Fruit fly (Drosophila melanogaster) whole organism, prepupa: ENCODE measurements around the gene dao.

Experiments used
- Blimp-1 ChIP-seq: fragments of 200-800 bp; sonication (Bioruptor generic); optimal IDR thresholded peaks from 3 replicates; lab custom pipeline; 2017; ENCODE audit warnings: missing biosample characterization, missing genetic modification characterization, mild to moderate bottlenecking, moderate library complexity, missing genetic modification reagents
- CG10631 ChIP-seq: fragments of 200-800 bp; sonication (Bioruptor generic); optimal IDR thresholded peaks from 2 replicates; lab custom pipeline; 2016; ENCODE audit warnings: missing biosample characterization, missing genetic modification characterization
- CG11294 ChIP-seq: fragments of 200-800 bp; sonication (Bioruptor generic); IDR thresholded peaks from 2 replicates; pipeline ENCODE4 v1.3.6; 2022; ENCODE audit warnings: missing biosample characterization, missing genetic modification characterization
- CG11762 ChIP-seq: fragments of 200-800 bp; sonication (Bioruptor generic); optimal IDR thresholded peaks from 3 replicates; lab custom pipeline; 2016; ENCODE audit warnings: missing biosample characterization, missing genetic modification characterization; ENCODE audit not compliant: insufficient read depth
- CG11902 ChIP-seq: fragments of 200-800 bp; sonication (Bioruptor generic); optimal IDR thresholded peaks from 3 replicates; lab custom pipeline; 2016; ENCODE audit warnings: missing biosample characterization, missing genetic modification characterization
- CG3032 ChIP-seq: fragments of 200-800 bp; optimal IDR thresholded peaks from 2 replicates; lab custom pipeline; 2019; ENCODE audit warnings: missing biosample characterization, mild to moderate bottlenecking, missing genetic modification characterization, moderate library complexity
- CG31627 ChIP-seq: fragments of 200-800 bp; sonication (Bioruptor generic); optimal IDR thresholded peaks from 3 replicates; lab custom pipeline; 2016; ENCODE audit warnings: missing biosample characterization, missing genetic modification characterization
- CG32006 ChIP-seq: fragments of 200-800 bp; sonication (Bioruptor generic); optimal IDR thresholded peaks from 3 replicates; lab custom pipeline; 2017; ENCODE audit warnings: missing biosample characterization, mild to moderate bottlenecking, missing genetic modification characterization
- CG3919 ChIP-seq: fragments of 200-800 bp; sonication (Bioruptor generic); optimal IDR thresholded peaks from 3 replicates; lab custom pipeline; 2016; ENCODE audit warnings: missing biosample characterization, missing genetic modification characterization
- CG4318 ChIP-seq: fragments of 200-800 bp; sonication (Bioruptor generic); optimal IDR thresholded peaks from 3 replicates; lab custom pipeline; 2017; ENCODE audit warnings: missing biosample characterization, mild to moderate bottlenecking, missing genetic modification characterization
- CG6163 ChIP-seq: fragments of 200-800 bp; sonication (Bioruptor generic); IDR thresholded peaks from 3 replicates; pipeline ENCODE4 v1.3.6; 2022; ENCODE audit warnings: missing biosample characterization, missing genetic modification characterization
- CG6276 ChIP-seq: fragments of 200-800 bp; sonication (Bioruptor generic); optimal IDR thresholded peaks from 2 replicates; lab custom pipeline; 2017; ENCODE audit warnings: missing biosample characterization, mild to moderate bottlenecking, missing genetic modification characterization
- CG6792 ChIP-seq: fragments of 200-800 bp; sonication (Bioruptor generic); optimal IDR thresholded peaks from 3 replicates; lab custom pipeline; 2016; ENCODE audit warnings: missing biosample characterization, missing genetic modification characterization
- CG6808 ChIP-seq: fragments of 200-800 bp; sonication (Bioruptor generic); optimal IDR thresholded peaks from 3 replicates; lab custom pipeline; 2017; ENCODE audit warnings: missing biosample characterization, missing genetic modification characterization, mild to moderate bottlenecking, moderate library complexity, missing genetic modification reagents
- CG6854 ChIP-seq: fragments of 200-800 bp; sonication (Bioruptor generic); optimal IDR thresholded peaks from 2 replicates; lab custom pipeline; 2017; ENCODE audit warnings: missing biosample characterization, mild to moderate bottlenecking, missing genetic modification characterization
- CG8319 ChIP-seq: fragments of 200-800 bp; sonication (Bioruptor generic); optimal IDR thresholded peaks from 3 replicates; lab custom pipeline; 2016; ENCODE audit warnings: missing biosample characterization, missing genetic modification characterization
- CG8632 ChIP-seq: fragments of 200-800 bp; sonication (Bioruptor generic); optimal IDR thresholded peaks from 3 replicates; lab custom pipeline; 2016; ENCODE audit warnings: missing biosample characterization, missing genetic modification characterization
- CG9139 ChIP-seq: fragments of 200-800 bp; sonication (Bioruptor generic); optimal IDR thresholded peaks from 3 replicates; lab custom pipeline; 2017; ENCODE audit warnings: missing biosample characterization, mild to moderate bottlenecking, missing genetic modification characterization
- Eip75B ChIP-seq: fragments of 200-800 bp; sonication (Bioruptor generic); optimal IDR thresholded peaks from 3 replicates; lab custom pipeline; 2016; ENCODE audit warnings: missing biosample characterization, missing genetic modification characterization
- Eip78C ChIP-seq: fragments of 200-800 bp; sonication (Bioruptor generic); peaks from one replicate; lab custom pipeline; 2016; ENCODE audit warnings: missing biosample characterization, missing genetic modification characterization
- Eip93F ChIP-seq: fragments of 200-800 bp; sonication (Bioruptor generic); optimal IDR thresholded peaks from 2 replicates; lab custom pipeline; 2016; ENCODE audit warnings: missing biosample characterization, mild to moderate bottlenecking, missing genetic modification characterization
- Ets21C ChIP-seq: fragments of 200-800 bp; sonication (Bioruptor generic); optimal IDR thresholded peaks from 3 replicates; lab custom pipeline; 2016; ENCODE audit warnings: missing biosample characterization, missing genetic modification characterization
- Gug ChIP-seq: fragments of 200-800 bp; sonication (Bioruptor generic); IDR thresholded peaks from 2 replicates; pipeline ENCODE4 v1.3.6; 2022; ENCODE audit warnings: missing biosample characterization, missing genetic modification characterization
- Hr38 ChIP-seq: sonication (Bioruptor generic); optimal IDR thresholded peaks from 2 replicates; lab custom pipeline; 2016; ENCODE audit warnings: missing biosample characterization, missing genetic modification characterization
- Hr39 ChIP-seq: fragments of 200-800 bp; sonication (Bioruptor generic); optimal IDR thresholded peaks from 2 replicates; lab custom pipeline; 2016; ENCODE audit warnings: missing biosample characterization, missing genetic modification characterization
- Hr4 ChIP-seq: fragments of 200-800 bp; sonication (Bioruptor generic); optimal IDR thresholded peaks from 3 replicates; lab custom pipeline; 2016; ENCODE audit warnings: missing biosample characterization, missing genetic modification characterization
- Lpt ChIP-seq: fragments of 200-800 bp; sonication (Bioruptor generic); optimal IDR thresholded peaks from 3 replicates; lab custom pipeline; 2016; ENCODE audit warnings: missing biosample characterization, missing genetic modification characterization
- Met ChIP-seq: fragments of 200-800 bp; sonication (Bioruptor generic); optimal IDR thresholded peaks from 3 replicates; lab custom pipeline; 2016; ENCODE audit warnings: missing biosample characterization, missing genetic modification characterization
- OdsH ChIP-seq: fragments of 200-800 bp; sonication (Bioruptor generic); optimal IDR thresholded peaks from 3 replicates; lab custom pipeline; 2016; ENCODE audit warnings: missing biosample characterization, missing genetic modification characterization
- Smox ChIP-seq: fragments of 200-800 bp; sonication (Bioruptor generic); optimal IDR thresholded peaks from 3 replicates; lab custom pipeline; 2016; ENCODE audit warnings: missing biosample characterization, missing genetic modification characterization
- Sox102F ChIP-seq: fragments of 200-800 bp; sonication (Bioruptor generic); optimal IDR thresholded peaks from 2 replicates; lab custom pipeline; 2016; ENCODE audit warnings: missing biosample characterization, mild to moderate bottlenecking, missing genetic modification characterization
- acj6 ChIP-seq: fragments of 200-800 bp; sonication (Bioruptor generic); optimal IDR thresholded peaks from 3 replicates; lab custom pipeline; 2016; ENCODE audit warnings: missing biosample characterization, missing genetic modification characterization
- cyc ChIP-seq: fragments of 200-800 bp; sonication (Bioruptor generic); optimal IDR thresholded peaks from 3 replicates; lab custom pipeline; 2016; ENCODE audit warnings: missing biosample characterization, missing genetic modification characterization
- dac ChIP-seq: fragments of 200-800 bp; sonication (Bioruptor generic); optimal IDR thresholded peaks from 2 replicates; lab custom pipeline; 2017; ENCODE audit warnings: missing biosample characterization, mild to moderate bottlenecking, missing genetic modification characterization
- dsx ChIP-seq: fragments of 200-800 bp; optimal IDR thresholded peaks from 3 replicates; lab custom pipeline; 2019; ENCODE audit warnings: missing biosample characterization, mild to moderate bottlenecking, missing genetic modification characterization, moderate library complexity; ENCODE audit not compliant: poor library complexity, severe bottlenecking
- eg ChIP-seq: fragments of 200-800 bp; sonication (Bioruptor generic); IDR thresholded peaks from 3 replicates; pipeline ENCODE4 v1.3.6; 2022; ENCODE audit warnings: missing biosample characterization, missing genetic modification characterization
- esn ChIP-seq: fragments of 200-800 bp; sonication (Bioruptor generic); optimal IDR thresholded peaks from 2 replicates; lab custom pipeline; 2016; ENCODE audit warnings: missing biosample characterization, mild to moderate bottlenecking, missing genetic modification characterization, moderate library complexity
- fd85E ChIP-seq: fragments of 200-800 bp; sonication (Bioruptor generic); optimal IDR thresholded peaks from 3 replicates; lab custom pipeline; 2016; ENCODE audit warnings: missing biosample characterization, missing genetic modification characterization
- fkh ChIP-seq: fragments of 200-800 bp; sonication (Bioruptor generic); optimal IDR thresholded peaks from 3 replicates; lab custom pipeline; 2017; ENCODE audit warnings: missing biosample characterization, mild to moderate bottlenecking, missing genetic modification characterization, moderate library complexity
- lz ChIP-seq: fragments of 200-800 bp; sonication (Bioruptor generic); optimal IDR thresholded peaks from 3 replicates; lab custom pipeline; 2016; ENCODE audit warnings: missing biosample characterization, missing genetic modification characterization
- net ChIP-seq: fragments of 200-800 bp; sonication (Bioruptor generic); optimal IDR thresholded peaks from 3 replicates; lab custom pipeline; 2016; ENCODE audit warnings: missing biosample characterization, missing genetic modification characterization
- pdm3 ChIP-seq: fragments of 200-800 bp; sonication (Bioruptor generic); optimal IDR thresholded peaks from 3 replicates; lab custom pipeline; 2016; ENCODE audit warnings: missing biosample characterization, missing genetic modification characterization
- salr ChIP-seq, 2 experiments: fragments of 200-800 bp; sonication (Bioruptor generic); optimal IDR thresholded peaks; 3 replicates each; lab custom pipeline; 2016 to 2018; ENCODE audit warnings: missing biosample characterization in 2 of 2, missing genetic modification characterization in 2 of 2, mild to moderate bottlenecking in 1 of 2
- spab ChIP-seq: fragments of 200-800 bp; sonication (Bioruptor generic); optimal IDR thresholded peaks from 2 replicates; lab custom pipeline; 2017; ENCODE audit warnings: missing biosample characterization, mild to moderate bottlenecking, missing genetic modification characterization, missing genetic modification reagents
- svp ChIP-seq: fragments of 200-800 bp; sonication (Bioruptor generic); peaks from one replicate; lab custom pipeline; 2016; ENCODE audit warnings: missing biosample characterization, missing genetic modification characterization
- topi ChIP-seq: fragments of 200-800 bp; sonication (Bioruptor generic); optimal IDR thresholded peaks from 3 replicates; lab custom pipeline; 2016; ENCODE audit warnings: missing biosample characterization, missing genetic modification characterization
- vri ChIP-seq: fragments of 200-800 bp; sonication (Bioruptor generic); optimal IDR thresholded peaks from 3 replicates; lab custom pipeline; 2016; ENCODE audit warnings: missing biosample characterization, mild to moderate bottlenecking, missing genetic modification characterization

The dao gene

DNA sequence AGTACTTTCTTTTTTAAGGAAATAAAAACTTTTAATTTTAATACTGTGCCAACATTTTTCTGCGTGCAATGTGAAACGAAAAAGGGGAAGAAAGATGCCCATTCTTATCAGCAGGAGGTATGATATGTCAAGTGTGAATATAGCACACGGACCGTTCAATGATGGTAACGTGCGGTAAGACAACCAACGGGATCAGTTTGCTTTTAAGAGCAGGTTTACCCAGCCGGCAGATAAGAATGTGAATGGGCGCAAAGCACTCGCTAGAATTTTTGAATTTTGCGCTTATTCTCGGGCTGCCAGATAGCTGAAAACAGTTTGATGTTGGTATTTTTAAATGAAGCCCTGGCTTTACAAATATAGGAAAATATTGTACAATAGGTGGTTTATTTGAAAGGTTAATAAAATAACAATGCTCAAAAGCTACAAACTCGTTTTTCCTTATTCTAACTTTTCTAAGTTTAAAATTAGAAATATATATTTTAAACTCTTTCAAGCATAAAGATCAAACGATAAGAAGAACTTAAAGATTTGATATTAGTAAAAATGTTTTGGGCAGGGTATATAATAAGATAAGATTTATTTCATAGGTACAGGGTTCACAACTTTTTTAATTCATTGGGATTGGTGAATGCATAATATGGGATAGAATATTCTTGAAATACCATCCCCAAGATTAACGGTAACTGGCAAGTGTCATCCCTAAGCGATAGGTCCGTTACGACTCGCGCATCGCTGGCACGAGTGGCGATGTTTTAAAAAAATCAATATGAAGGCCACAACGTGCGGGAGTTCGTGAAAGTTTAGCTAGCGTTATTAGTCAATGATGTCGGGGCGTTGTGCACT, at the start of gene dao:
Gene dao (plus strand): TSS at position 717 of the 843 bp plus-strand sequence.
- TF ChIP-seq Met (GFP tag; lab: Kevin White, UChicago) (no peak), dsx (GFP tag; lab: Kevin White, UChicago) (no peak), CG8319 (no peak), CG8632 (no peak), pdm3 (peak; percentile 32), CG6163 (GFP tag; lab: Robert Waterston, UW) (no peak), CG4318 (GFP tag; lab: Kevin White, UChicago) (no peak), vri (GFP tag; lab: Kevin White, UChicago) (no peak), lz (GFP tag; lab: Kevin White, UChicago) (peak; percentile 15), CG6854 (GFP tag; lab: Kevin White, UChicago) (no peak), Sox102F (GFP tag; lab: Kevin White, UChicago) (no peak), Smox (no peak), dac (GFP tag; lab: Kevin White, UChicago) (no peak), CG3919 (GFP tag; lab: Kevin White, UChicago) (no peak), Lpt (GFP tag; lab: Kevin White, UChicago) (no peak), Hr4 (GFP tag; lab: Kevin White, UChicago) (peak; percentile 26), topi (no peak), CG31627 (GFP tag; lab: Kevin White, UChicago) (peak; percentile 19), CG9139 (no peak), Hr39 (peak; percentile 35), CG6276 (GFP tag; lab: Kevin White, UChicago) (no peak), CG11762 (GFP tag; lab: Kevin White, UChicago) (no peak), Blimp-1 (no peak), CG3032 (tag; lab: Kevin White, UChicago) (no peak), Hr38 (GFP tag; lab: Kevin White, UChicago) (no peak), CG11294 (GFP tag; lab: Robert Waterston, UW) (no peak), Eip78C (GFP tag; lab: Kevin White, UChicago) (peak; percentile 65), Eip93F (no peak), fd85E (GFP tag; lab: Kevin White, UChicago) (no peak), CG6808 (GFP tag; lab: Kevin White, UChicago) (no peak), Ets21C (GFP tag; lab: Kevin White, UChicago) (no peak), net (GFP tag; lab: Kevin White, UChicago) (no peak), CG32006 (GFP tag; lab: Kevin White, UChicago) (peak; percentile 36), esn (GFP tag; lab: Kevin White, UChicago) (peak; percentile 7), OdsH (peak; percentile 19), fkh (GFP tag; lab: Kevin White, UChicago) (no peak), CG6792 (GFP tag; lab: Kevin White, UChicago) (no peak), Eip75B (no peak), CG11902 (GFP tag; lab: Kevin White, UChicago) (peak; percentile 3), Gug (GFP tag; lab: Robert Waterston, UW) (no peak), eg (GFP tag; lab: Robert Waterston, UW) (0 out of 3 replicates have a peak, but pooled peaks have one; percentile 20), cyc (GFP tag; lab: Kevin White, UChicago) (peak; percentile 18), salr (GFP tag; optimal IDR thresholded peaks at IDR 0.05; lab: Kevin White, UChicago) (no peak), acj6 (peak; percentile 22), svp (GFP tag; lab: Kevin White, UChicago) (peak; percentile 66), spab (GFP tag; lab: Kevin White, UChicago) (no peak), CG10631 (GFP tag; lab: Kevin White, UChicago) (peak; percentile 40)
